Worm (Caenorhabditis elegans): ENCODE results near the gene fbxa-32.

- no peak for TF ChIP-seq ref-1 (GFP tag; conservative IDR thresholded peaks at IDR 0.05)
- no peak for TF ChIP-seq cog-1 (tag; optimal IDR thresholded peaks at IDR 0.05)
- no peak for TF ChIP-seq ztf-23 (GFP tag; IDR thresholded peaks at IDR 0.05)
- no peak for TF ChIP-seq tab-1 (GFP tag; IDR thresholded peaks at IDR 0.05)
- TF ChIP-seq ztf-29 (GFP tag; IDR thresholded peaks at IDR 0.05), result no peak
These were observed 38.9 kb downstream of the fbxa-32 start, which contains the start of gene pes-4 for ce11 chrIII:1230174-1230573.

Data from whole organism, midembryonic.